Worm (Caenorhabditis elegans) whole organism, early embryonic: ENCODE data around the gene F27E5.9.

Source experiments
- B0310.2 ChIP-seq: sonication (generic microtip); optimal IDR thresholded peaks from 2 replicates; lab custom pipeline; 2016; ENCODE audit warnings: mild to moderate bottlenecking, missing genetic modification characterization, missing compliant biosample characterization
- F13C5.2 ChIP-seq: sonication (generic microtip); optimal IDR thresholded peaks from 2 replicates; lab custom pipeline; 2017; ENCODE audit warnings: mild to moderate bottlenecking, missing genetic modification characterization, inconsistent platforms, missing compliant biosample characterization
- aly-1 ChIP-seq: sonication (generic microtip); optimal IDR thresholded peaks from 2 replicates; lab custom pipeline; 2016; ENCODE audit warnings: missing genetic modification characterization, missing compliant biosample characterization
- ama-1 ChIP-seq: fragments of 150-350 bp; optimal IDR thresholded peaks from 2 replicates; lab custom pipeline; 2014
- ceh-13 ChIP-seq: fragments of 200-800 bp; sonication (Bioruptor generic); optimal IDR thresholded peaks from 2 replicates; lab custom pipeline; 2018; ENCODE audit warnings: mild to moderate bottlenecking, missing genetic modification characterization, missing compliant biosample characterization
- ets-7 ChIP-seq: sonication (generic microtip); optimal IDR thresholded peaks from 2 replicates; lab custom pipeline; 2016; ENCODE audit warnings: missing genotype, missing genetic modification characterization, missing compliant biosample characterization
- hmbx-1 ChIP-seq: sonication (generic microtip); optimal IDR thresholded peaks from 2 replicates; lab custom pipeline; 2016; ENCODE audit warnings: mild to moderate bottlenecking, missing genetic modification characterization, missing compliant biosample characterization
- scrt-1 ChIP-seq: fragments of 200-800 bp; sonication (Bioruptor generic); IDR thresholded peaks from 2 replicates; pipeline ENCODE4 v1.3.6; 2022; ENCODE audit warnings: missing genetic modification characterization, missing compliant biosample characterization
- tbx-11 ChIP-seq: fragments of 200-800 bp; sonication (Bioruptor generic); IDR thresholded peaks from 2 replicates; pipeline ENCODE4 v1.3.6; 2022; ENCODE audit warnings: missing genetic modification characterization, missing compliant biosample characterization
- tra-4 ChIP-seq: sonication (generic microtip); optimal IDR thresholded peaks from 2 replicates; lab custom pipeline; 2017; ENCODE audit warnings: missing genetic modification characterization, missing compliant biosample characterization

DNA sequence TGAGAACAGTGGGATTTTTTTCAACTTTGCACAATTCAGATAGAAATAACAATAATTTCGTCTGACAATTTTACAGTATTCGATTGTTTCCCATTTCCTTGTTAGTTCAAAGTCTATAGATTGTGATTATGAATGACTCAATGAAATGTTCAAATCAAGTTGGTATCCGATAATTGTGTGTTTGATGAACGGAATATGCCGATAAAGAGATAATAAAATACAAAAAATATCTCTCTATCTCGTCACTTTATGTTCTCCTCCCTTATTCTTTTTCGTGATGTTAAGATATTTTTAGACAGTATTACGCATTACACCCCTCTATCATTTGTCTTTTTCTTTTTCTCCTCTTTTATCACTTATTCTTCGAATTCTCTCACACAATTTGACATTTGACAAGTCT, 12.3 kb upstream of the F27E5.9 start, which contains the start of gene F27E5.7:
- TF ChIP-seq ama-1 (lab: Kevin White, UChicago) (no peak), tra-4 (tag; lab: Kevin White, UChicago) (no peak), scrt-1 (GFP tag; lab: Robert Waterston, UW) (no peak), aly-1 (no peak), tbx-11 (no peak), ets-7 (tag; lab: Kevin White, UChicago) (no peak), F13C5.2 (tag; lab: Kevin White, UChicago) (no peak), hmbx-1 (tag; lab: Kevin White, UChicago) (no peak), B0310.2 (no peak), ceh-13 (GFP tag; lab: Kevin White, UChicago) (no peak)
